Worm (Caenorhabditis elegans): ENCODE data around the gene aps-1.
A peak's percentile ranks its signal among the peaks of the same experiment; 100 is the strongest.

aps-1 gene

DNA sequence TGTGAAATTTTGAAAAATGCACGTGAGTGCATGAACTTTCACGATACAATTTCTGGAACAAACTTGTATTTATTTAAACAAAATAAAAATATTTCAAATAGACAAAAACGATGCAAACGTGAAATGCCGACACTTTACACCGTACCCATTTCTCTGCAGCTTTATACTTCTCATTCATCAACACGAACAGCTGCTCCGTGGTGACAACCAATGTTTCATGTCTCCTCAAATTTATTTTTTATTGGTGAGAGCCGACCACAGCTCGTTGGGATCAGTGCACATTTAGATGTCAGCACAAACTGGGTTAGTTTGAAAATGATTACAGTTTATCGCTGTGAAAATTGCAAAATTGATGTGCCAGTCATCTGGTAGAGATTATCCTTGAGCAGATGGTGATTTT lies 22.2 kb upstream of the aps-1 start:
- TF ChIP-seq lin-38 (GFP tag; IDR thresholded peaks at IDR 0.05) (no peak), snpc-4 (tag; optimal IDR thresholded peaks at IDR 0.05) (no peak), aha-1 (tag) (peak; percentile 17), ama-1 (optimal IDR thresholded peaks at IDR 0.05) (no peak), daf-16 (GFP tag; optimal IDR thresholded peaks at IDR 0.05) (peak in 1 of 2 experiments; percentile 30), daf-16 (tag; optimal IDR thresholded peaks at IDR 0.05) (no peak), F10B5.3 (tag; optimal IDR thresholded peaks at IDR 0.05) (no peak), mes-2 (tag; optimal IDR thresholded peaks at IDR 0.05; ENCODE audit: poor library complexity, severe bottlenecking) (no peak), ceh-44 (GFP tag; IDR thresholded peaks at IDR 0.05) (no peak)

DNA sequence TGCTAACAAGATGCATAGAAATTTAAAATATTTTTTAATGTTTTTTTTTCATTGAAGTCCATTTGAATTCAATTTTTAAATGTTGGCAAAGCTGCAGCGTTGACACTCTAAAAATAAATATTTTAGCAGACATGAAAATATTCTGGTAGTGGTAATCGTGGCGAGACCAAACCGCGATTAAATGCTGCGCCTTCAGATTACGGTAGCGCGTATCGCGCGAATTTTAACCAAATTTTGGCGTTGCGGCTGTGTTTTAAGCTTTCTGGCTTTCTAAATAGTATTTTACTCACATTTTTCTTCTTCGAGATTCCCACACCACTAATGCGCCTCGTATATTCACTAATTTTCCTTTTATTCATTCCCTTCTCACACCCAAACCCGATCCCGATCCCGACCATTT lies 21.7 kb upstream of the aps-1 start, which contains the start of gene cpg-4:
TSS of gene cpg-4 (plus strand) at position 303 of the 400 bp plus-strand sequence.
- no peak for TF ChIP-seq aha-1 (tag)
- no peak for TF ChIP-seq mxl-2 (GFP tag; conservative IDR thresholded peaks at IDR 0.05)
- TF ChIP-seq Y48G9A.11 (GFP tag; IDR thresholded peaks at IDR 0.05): peak; percentile 63; the same call in 1 of the 2 replicates
- TF ChIP-seq nhr-48 (tag; optimal IDR thresholded peaks at IDR 0.05): no peak
- TF ChIP-seq F49E8.2 (tag; optimal IDR thresholded peaks at IDR 0.05; ENCODE audit: borderline replicate concordance): peak; percentile 32
- TF ChIP-seq fkh-10 (GFP tag; optimal IDR thresholded peaks at IDR 0.05): no peak
- TF ChIP-seq lin-38 (GFP tag; IDR thresholded peaks at IDR 0.05): peak; percentile 44; the same call in 1 of the 2 replicates
- no peak for TF ChIP-seq nhr-111 (GFP tag; optimal IDR thresholded peaks at IDR 0.05)
- TF ChIP-seq snpc-1.2 (GFP tag; IDR thresholded peaks at IDR 0.05): 0 out of 2 replicates have a peak, but pooled peaks have one; percentile 27
- peak; percentile 18 for TF ChIP-seq unc-130 (GFP tag; optimal IDR thresholded peaks at IDR 0.05)

DNA sequence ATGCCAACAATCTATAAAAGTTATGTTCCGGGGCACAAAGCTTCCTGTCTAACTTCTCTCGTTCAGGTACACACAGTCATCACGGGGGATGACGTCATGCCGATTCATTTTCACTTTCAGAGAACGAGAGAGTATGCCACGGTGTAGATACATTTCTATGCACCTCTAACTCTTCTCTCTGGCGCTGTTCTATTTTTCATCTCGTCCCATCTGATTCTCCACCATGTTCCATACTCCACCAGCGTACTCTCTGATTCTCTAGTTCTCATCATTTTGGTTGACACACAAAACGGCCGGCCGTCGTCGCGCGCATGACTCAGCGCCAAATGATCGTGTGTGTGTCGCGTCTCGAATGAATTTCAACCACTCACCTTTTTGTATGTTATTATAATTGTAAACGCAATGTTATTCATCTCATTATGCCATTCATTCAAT lies 17.4 kb upstream of the aps-1 start:
- peak in 1 of 2 experiments; percentile 59; a peak in 1 of 4 replicates for TF ChIP-seq madf-5 (GFP tag; IDR thresholded peaks at IDR 0.05)
- TF ChIP-seq saeg-2 (GFP tag; IDR thresholded peaks at IDR 0.05): peak; percentile 85
- peak; percentile 84 for TF ChIP-seq zfp-3 (GFP tag; conservative IDR thresholded peaks at IDR 0.05)
- TF ChIP-seq ceh-32 (tag; optimal IDR thresholded peaks at IDR 0.05; ENCODE audit: poor library complexity): no peak
- peak; percentile 68 for TF ChIP-seq set-16 (GFP tag; IDR thresholded peaks at IDR 0.05)
- 0 out of 2 replicates have a peak, but pooled peaks have one; percentile 25 for TF ChIP-seq lim-7 (GFP tag; IDR thresholded peaks at IDR 0.05)
- no peak for TF ChIP-seq ceh-44 (GFP tag; IDR thresholded peaks at IDR 0.05)
- TF ChIP-seq dmd-8 (GFP tag; IDR thresholded peaks at IDR 0.05): no peak
- no peak for TF ChIP-seq vab-7 (GFP tag; IDR thresholded peaks at IDR 0.05)
- TF ChIP-seq dve-1 (tag; optimal IDR thresholded peaks at IDR 0.05; ENCODE audit: insufficient read depth): peak; percentile 99
- TF ChIP-seq ceh-28 (tag; optimal IDR thresholded peaks at IDR 0.05): peak; percentile 4
- no peak for TF ChIP-seq nhr-111 (GFP tag; optimal IDR thresholded peaks at IDR 0.05)
- no peak for TF ChIP-seq lin-29 (GFP tag; IDR thresholded peaks at IDR 0.05)
- TF ChIP-seq zag-1 (tag; optimal IDR thresholded peaks at IDR 0.05): no peak
- peak; percentile 91 for TF ChIP-seq spr-1 (tag; optimal IDR thresholded peaks at IDR 0.05)
- TF ChIP-seq attf-4 (tag; optimal IDR thresholded peaks at IDR 0.05): no peak
- no peak for TF ChIP-seq daf-12 (tag; optimal IDR thresholded peaks at IDR 0.05)
- TF ChIP-seq cey-2 (tag; optimal IDR thresholded peaks at IDR 0.05; ENCODE audit: borderline replicate concordance, insufficient read depth): no peak
- peak; percentile 92 for TF ChIP-seq nhr-11 (tag; optimal IDR thresholded peaks at IDR 0.05)
- peak; percentile 91 for TF ChIP-seq rbr-2 (tag; optimal IDR thresholded peaks at IDR 0.05)
- no peak for TF ChIP-seq ZK337.2 (GFP tag; IDR thresholded peaks at IDR 0.05)
- TF ChIP-seq mdl-1 (tag; optimal IDR thresholded peaks at IDR 0.05): peak; percentile 67 to 96
- no peak for TF ChIP-seq sdz-12 (GFP tag; optimal IDR thresholded peaks at IDR 0.05)
- no peak for TF ChIP-seq aly-2 (tag; optimal IDR thresholded peaks at IDR 0.05)
- peak; percentile 95 for TF ChIP-seq aha-1 (tag)
- no peak for TF ChIP-seq zip-11 (GFP tag; IDR thresholded peaks at IDR 0.05)
- peak; percentile 98 for TF ChIP-seq nhr-48 (tag; optimal IDR thresholded peaks at IDR 0.05)
- no peak for TF ChIP-seq tag-97 (GFP tag; IDR thresholded peaks at IDR 0.05)
- TF ChIP-seq daf-8 (GFP tag; IDR thresholded peaks at IDR 0.05): no peak
- peak; percentile 78 for TF ChIP-seq arid-1 (GFP tag; conservative IDR thresholded peaks at IDR 0.05)
- no peak for TF ChIP-seq ztf-11 (tag; optimal IDR thresholded peaks at IDR 0.05)
- peak; percentile 62 for TF ChIP-seq pqm-1 (tag; optimal IDR thresholded peaks at IDR 0.05)
- TF ChIP-seq ceh-62 (tag; optimal IDR thresholded peaks at IDR 0.05): no peak
- peak; percentile 36 for TF ChIP-seq ama-1 (optimal IDR thresholded peaks at IDR 0.05)
- TF ChIP-seq spr-3 (GFP tag; optimal IDR thresholded peaks at IDR 0.05): peak; percentile 66
- peak; percentile 86 for TF ChIP-seq ztf-7 (tag; optimal IDR thresholded peaks at IDR 0.05)
- peak; percentile 80 for TF ChIP-seq fkh-10 (GFP tag; optimal IDR thresholded peaks at IDR 0.05)

All from whole organism, L4 larva.